Fruit fly (Drosophila melanogaster): ENCODE results near the gene psidin.
A peak's percentile ranks its signal among the peaks of the same experiment; 100 is the strongest.

psidin gene

DNA sequence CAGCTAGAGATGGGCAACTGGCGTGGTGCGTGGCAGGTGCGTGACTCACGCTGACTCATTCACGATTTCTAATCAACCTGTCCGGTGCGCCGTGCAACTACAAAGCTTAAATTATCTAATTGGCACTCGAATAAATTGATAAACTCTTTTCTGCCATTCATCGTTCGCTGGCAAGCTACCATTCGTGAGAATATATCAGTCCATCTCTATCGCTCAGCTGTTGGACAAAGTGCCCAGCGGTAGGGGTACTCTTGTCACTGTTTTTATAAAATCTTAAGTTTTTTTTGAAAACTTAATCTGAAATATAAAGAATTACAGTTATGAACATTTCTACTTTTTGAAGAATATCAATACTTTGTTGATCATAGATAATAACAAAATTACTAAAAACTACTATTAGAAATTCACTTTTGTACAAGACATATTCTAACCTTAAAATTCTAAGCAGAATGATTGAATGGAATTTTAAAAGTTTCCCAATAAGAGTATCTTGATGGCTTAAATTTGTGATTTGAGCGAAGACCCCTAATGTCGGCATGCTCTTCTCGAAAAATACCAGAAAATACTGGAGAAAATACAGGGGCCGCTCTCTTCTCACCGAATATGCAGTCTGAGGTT lies at the start of gene psidin, which contains the start of gene PIG-L (continued):
- peak; percentile 97 for TF ChIP-seq Doc3 (GFP tag; IDR thresholded peaks at IDR 0.05; ENCODE audit: partially characterized antibody)
- TF ChIP-seq CG10654 (GFP tag; optimal IDR thresholded peaks at IDR 0.05): peak; percentile 48
- peak; percentile 90 for TF ChIP-seq CG12659 (GFP tag; optimal IDR thresholded peaks at IDR 0.05)
- peak; percentile 77 for TF ChIP-seq slp2 (GFP tag; optimal IDR thresholded peaks at IDR 0.05)
- peak; percentile 95 for TF ChIP-seq bbx (GFP tag; IDR thresholded peaks at IDR 0.05; ENCODE audit: partially characterized antibody)
- peak; percentile 80 for TF ChIP-seq NC2β (GFP tag; optimal IDR thresholded peaks at IDR 0.05)
- TF ChIP-seq CG7357 (GFP tag; IDR thresholded peaks at IDR 0.05): peak; percentile 61; the same call in 2 of the 3 replicates
- TF ChIP-seq CG15269 (tag; optimal IDR thresholded peaks at IDR 0.05): peak; percentile 89
- TF ChIP-seq Dek (tag; optimal IDR thresholded peaks at IDR 0.05): peak; percentile 78
- TF ChIP-seq gem (tag; optimal IDR thresholded peaks at IDR 0.05): peak; percentile 93
- TF ChIP-seq Scr (GFP tag; IDR thresholded peaks at IDR 0.05; ENCODE audit: partially characterized antibody): peak; percentile 98
- TF ChIP-seq D (optimal IDR thresholded peaks at IDR 0.05): no peak
- peak; percentile 60 for TF ChIP-seq D (GFP tag; optimal IDR thresholded peaks at IDR 0.05)
- TF ChIP-seq Drgx (GFP tag; IDR thresholded peaks at IDR 0.05): peak; percentile 41
- TF ChIP-seq hb (GFP tag; IDR thresholded peaks at IDR 0.05; ENCODE audit: partially characterized antibody): peak; percentile 91
- peak; percentile 51; the same call in 1 of the 2 replicates for TF ChIP-seq Oaz (GFP tag; IDR thresholded peaks at IDR 0.05)
- peak; percentile 70 for TF ChIP-seq CG17186 (GFP tag; optimal IDR thresholded peaks at IDR 0.05)
- TF ChIP-seq CG30403 (GFP tag; optimal IDR thresholded peaks at IDR 0.05): peak; percentile 94
- no peak for TF ChIP-seq ash1 (GFP tag; optimal IDR thresholded peaks at IDR 0.05)
- no peak for TF ChIP-seq CG8478 (optimal IDR thresholded peaks at IDR 0.05)
- peak; percentile 86 for TF ChIP-seq CG18619 (GFP tag; optimal IDR thresholded peaks at IDR 0.05)
- no peak for TF ChIP-seq abd-A (tag; optimal IDR thresholded peaks at IDR 0.05)
- peak; percentile 93 for TF ChIP-seq grau (tag; optimal IDR thresholded peaks at IDR 0.05)
- peak; percentile 88 for TF ChIP-seq unc-4 (GFP tag; IDR thresholded peaks at IDR 0.05; ENCODE audit: partially characterized antibody)
- peak; percentile 75 for TF ChIP-seq CG7786 (GFP tag; optimal IDR thresholded peaks at IDR 0.05)
- peak; percentile 14 for TF ChIP-seq CG15479 (GFP tag; optimal IDR thresholded peaks at IDR 0.05)
- TF ChIP-seq CG10366 (GFP tag; IDR thresholded peaks at IDR 0.05): peak; percentile 87
- peak; percentile 57 for TF ChIP-seq Lhr (GFP tag; optimal IDR thresholded peaks at IDR 0.05)
- TF ChIP-seq CG4730 (GFP tag; IDR thresholded peaks at IDR 0.05): peak; percentile 44; the same call in 1 of the 2 replicates
- peak; percentile 68 for TF ChIP-seq tx (GFP tag; optimal IDR thresholded peaks at IDR 0.05)
- peak; percentile 55 to 81 for TF ChIP-seq Pdp1 (GFP tag; optimal IDR thresholded peaks at IDR 0.05)
- TF ChIP-seq TFAM (GFP tag; optimal IDR thresholded peaks at IDR 0.05): no peak
- TF ChIP-seq vvl (GFP tag; IDR thresholded peaks at IDR 0.05): peak; percentile 76
- TF ChIP-seq MTF-1 (GFP tag; optimal IDR thresholded peaks at IDR 0.05; ENCODE audit: borderline replicate concordance): no peak
- peak; percentile 93 for TF ChIP-seq Bgb (GFP tag; IDR thresholded peaks at IDR 0.05; ENCODE audit: partially characterized antibody)
- TF ChIP-seq CG11504 (tag; optimal IDR thresholded peaks at IDR 0.05): peak; percentile 80
- TF ChIP-seq onecut (GFP tag; IDR thresholded peaks at IDR 0.05): peak; percentile 43; the same call in 1 of the 2 replicates
- TF ChIP-seq CG18599 (GFP tag; optimal IDR thresholded peaks at IDR 0.05): peak; percentile 64
- peak; percentile 50 for TF ChIP-seq da (GFP tag; optimal IDR thresholded peaks at IDR 0.05)
- TF ChIP-seq hbn (GFP tag; IDR thresholded peaks at IDR 0.05; ENCODE audit: partially characterized antibody): peak; percentile 76
- peak; percentile 63 for TF ChIP-seq CG3407 (GFP tag; optimal IDR thresholded peaks at IDR 0.05)
- TF ChIP-seq Hr39 (optimal IDR thresholded peaks at IDR 0.05): no peak
- peak; percentile 68 for TF ChIP-seq CG10979 (tag; optimal IDR thresholded peaks at IDR 0.05)
- TF ChIP-seq danr (GFP tag; IDR thresholded peaks at IDR 0.05): no peak; the same call in 1 of the 2 replicates
- no peak for TF ChIP-seq Doc2 (GFP tag; IDR thresholded peaks at IDR 0.05)
- no peak for TF ChIP-seq btn (GFP tag; optimal IDR thresholded peaks at IDR 0.05)
- TF ChIP-seq chm (GFP tag; IDR thresholded peaks at IDR 0.05): peak; percentile 61
- peak; percentile 48 for TF ChIP-seq ewg (GFP tag; optimal IDR thresholded peaks at IDR 0.05)
- TF ChIP-seq CG7987 (GFP tag; optimal IDR thresholded peaks at IDR 0.05): no peak

Measured in whole organism, embryonic.